Worm (Caenorhabditis elegans): ENCODE measurements around the gene F22F7.11.

Gene F22F7.11

ce11 chrV:2163735-2164134 is 44.1 kb downstream of the F22F7.11 start, which contains the start of gene str-255:
TSS of gene str-255 (minus strand) at chrV:2163835.
- TF ChIP-seq hmg-4 (GFP tag; optimal IDR thresholded peaks at IDR 0.05): no peak
- no peak for TF ChIP-seq B0310.2 (tag; optimal IDR thresholded peaks at IDR 0.05)
- TF ChIP-seq tbx-37 (GFP tag; conservative IDR thresholded peaks at IDR 0.05): no peak
- no peak for TF ChIP-seq sea-1 (GFP tag; conservative IDR thresholded peaks at IDR 0.05)
- TF ChIP-seq hnd-1 (tag; optimal IDR thresholded peaks at IDR 0.05): no peak
- no peak for TF ChIP-seq aly-1 (tag; optimal IDR thresholded peaks at IDR 0.05)
- TF ChIP-seq ceh-36 (tag; optimal IDR thresholded peaks at IDR 0.05): no peak

DNA sequence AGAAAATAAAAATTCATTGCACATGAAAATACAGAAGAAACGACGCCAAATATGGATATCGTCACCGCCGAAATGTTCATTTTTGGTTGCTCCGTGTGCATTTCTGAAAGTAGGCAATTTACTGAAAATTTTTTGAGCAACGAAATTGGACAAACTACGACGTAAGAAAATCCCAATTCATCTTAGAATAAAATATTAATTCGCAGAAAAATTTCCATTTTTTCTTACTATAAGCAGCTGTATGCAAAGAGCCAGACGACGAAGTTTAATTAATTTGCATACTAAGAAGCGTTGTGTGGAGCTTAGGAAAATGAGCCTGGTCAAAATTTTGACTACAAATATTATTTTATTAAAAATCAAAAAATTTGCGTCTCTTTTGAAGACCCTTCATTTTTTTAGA is 47.0 kb downstream of the F22F7.11 start, which contains the start of gene srbc-19:
TSS of gene srbc-19 (minus strand) at position 101 of the 400 bp plus-strand sequence.
- TF ChIP-seq tbx-11 (GFP tag; IDR thresholded peaks at IDR 0.05) (no peak), aly-1 (tag; optimal IDR thresholded peaks at IDR 0.05) (no peak), tra-4 (tag; optimal IDR thresholded peaks at IDR 0.05) (no peak), hnd-1 (tag; optimal IDR thresholded peaks at IDR 0.05) (no peak), F13C5.2 (tag; optimal IDR thresholded peaks at IDR 0.05) (no peak), sea-1 (GFP tag; conservative IDR thresholded peaks at IDR 0.05) (no peak), hmg-4 (GFP tag; optimal IDR thresholded peaks at IDR 0.05) (no peak), ceh-13 (GFP tag; optimal IDR thresholded peaks at IDR 0.05) (no peak), tbx-37 (GFP tag; conservative IDR thresholded peaks at IDR 0.05) (no peak), ama-1 (optimal IDR thresholded peaks at IDR 0.05) (no peak), scrt-1 (GFP tag; IDR thresholded peaks at IDR 0.05) (no peak)
